Fruit fly (Drosophila melanogaster) whole organism, pupa: ENCODE data around the gene CG18281.
A peak's percentile ranks its signal among the peaks of the same experiment; 100 is the strongest.

Experiments
- CG10348 ChIP-seq: fragments of 200-800 bp; sonication (Bioruptor generic); IDR thresholded peaks from 2 replicates; pipeline ENCODE4 v1.3.6; 2022; ENCODE audit warnings: missing biosample characterization, missing genetic modification characterization
- CG12605 ChIP-seq: fragments of 200-800 bp; sonication (Bioruptor generic); IDR thresholded peaks from 2 replicates; pipeline ENCODE4 v1.3.6; 2022; ENCODE audit warnings: missing biosample characterization, missing genetic modification characterization
- CG13204 ChIP-seq: fragments of 200-800 bp; sonication (Bioruptor generic); optimal IDR thresholded peaks from 2 replicates; lab custom pipeline; 2018; ENCODE audit warnings: missing biosample characterization, mild to moderate bottlenecking, missing genetic modification characterization, moderate library complexity
- CG14655 ChIP-seq: fragments of 200-800 bp; sonication (Bioruptor generic); optimal IDR thresholded peaks from 3 replicates; lab custom pipeline; 2017; ENCODE audit warnings: mild to moderate bottlenecking, missing biosample characterization, missing genetic modification reagents, missing genetic modification characterization
- CG15710 ChIP-seq: fragments of 200-800 bp; sonication (Bioruptor generic); optimal IDR thresholded peaks from 2 replicates; lab custom pipeline; 2018; ENCODE audit warnings: missing biosample characterization, mild to moderate bottlenecking, missing genetic modification characterization, moderate library complexity
- CG17806 ChIP-seq: fragments of 200-800 bp; sonication (Bioruptor generic); optimal IDR thresholded peaks from 2 replicates; lab custom pipeline; 2018; ENCODE audit warnings: missing biosample characterization, mild to moderate bottlenecking, missing genetic modification characterization, moderate library complexity
- CG32121 ChIP-seq: fragments of 200-800 bp; sonication (Bioruptor generic); IDR thresholded peaks from 2 replicates; pipeline ENCODE4 v1.3.6; 2022; ENCODE audit warnings: missing biosample characterization, missing genetic modification characterization
- CG34367 ChIP-seq: fragments of 200-800 bp; sonication (Bioruptor generic); optimal IDR thresholded peaks from 2 replicates; lab custom pipeline; 2018; ENCODE audit warnings: missing biosample characterization, mild to moderate bottlenecking, missing genetic modification characterization
- CG4496 ChIP-seq: fragments of 200-800 bp; sonication (Bioruptor generic); IDR thresholded peaks from 3 replicates; pipeline ENCODE4 v1.3.6; 2022; ENCODE audit warnings: missing biosample characterization, missing genetic modification characterization
- CG8159 ChIP-seq: fragments of 200-800 bp; sonication (Bioruptor generic); optimal IDR thresholded peaks from 3 replicates; lab custom pipeline; 2018; ENCODE audit warnings: missing biosample characterization, mild to moderate bottlenecking, missing genetic modification characterization, moderate library complexity
- CG8301 ChIP-seq: fragments of 200-800 bp; sonication (Bioruptor generic); optimal IDR thresholded peaks from 2 replicates; lab custom pipeline; 2018; ENCODE audit warnings: missing biosample characterization, mild to moderate bottlenecking, missing genetic modification characterization
- CG9948 ChIP-seq: fragments of 200-800 bp; sonication (Bioruptor generic); optimal IDR thresholded peaks from 2 replicates; lab custom pipeline; 2018; ENCODE audit warnings: missing biosample characterization, mild to moderate bottlenecking, missing genetic modification characterization, moderate library complexity
- D1 ChIP-seq: fragments of 200-800 bp; sonication (Bioruptor generic); optimal IDR thresholded peaks from 2 replicates; lab custom pipeline; 2018; ENCODE audit warnings: missing biosample characterization, mild to moderate bottlenecking, missing genetic modification characterization, moderate library complexity
- EcR ChIP-seq: fragments of 200-800 bp; sonication (Bioruptor generic); optimal IDR thresholded peaks from 3 replicates; lab custom pipeline; 2019; ENCODE audit warnings: missing biosample characterization, missing genetic modification characterization, mild to moderate bottlenecking, moderate library complexity, missing genetic modification reagents
- Ets98B ChIP-seq: fragments of 200-800 bp; sonication (Bioruptor generic); IDR thresholded peaks from 2 replicates; pipeline ENCODE4 v1.3.6; 2022; ENCODE audit warnings: missing biosample characterization, missing genetic modification characterization
- Pif1A ChIP-seq: fragments of 200-800 bp; sonication (Bioruptor generic); optimal IDR thresholded peaks from 3 replicates; lab custom pipeline; 2016; ENCODE audit warnings: missing biosample characterization, missing genetic modification characterization
- Pif1B ChIP-seq: fragments of 200-800 bp; sonication (Bioruptor generic); optimal IDR thresholded peaks from 3 replicates; lab custom pipeline; 2016; ENCODE audit warnings: missing biosample characterization, missing genetic modification characterization
- Snoo ChIP-seq: fragments of 200-800 bp; sonication (Bioruptor generic); optimal IDR thresholded peaks from 3 replicates; lab custom pipeline; 2017; ENCODE audit warnings: missing biosample characterization, mild to moderate bottlenecking, missing genetic modification characterization, inconsistent platforms
- fd96Ca ChIP-seq: fragments of 200-800 bp; sonication (Bioruptor generic); IDR thresholded peaks from 3 replicates; pipeline ENCODE4 v1.3.6; 2022; ENCODE audit warnings: missing biosample characterization, missing genetic modification characterization
- gl ChIP-seq: fragments of 200-800 bp; sonication (Bioruptor generic); optimal IDR thresholded peaks from 2 replicates; lab custom pipeline; 2018; ENCODE audit warnings: missing biosample characterization, mild to moderate bottlenecking, missing genetic modification characterization
- rn ChIP-seq: fragments of 200-800 bp; sonication (Bioruptor generic); IDR thresholded peaks from 2 replicates; pipeline ENCODE4 v1.3.6; 2022; ENCODE audit warnings: missing biosample characterization, missing genetic modification characterization

CG18281 gene

dm6 chr3L:20491525-20492132, 8.0 kb upstream of the CG18281 start, which contains the start of gene ND-39:
Gene ND-39 (plus strand): TSS chr3L:20492082.
- TF ChIP-seq D1 (tag; lab: Kevin White, UChicago) (no peak), CG34367 (tag; lab: Kevin White, UChicago) (no peak), Pif1A (no peak), CG8301 (tag; lab: Kevin White, UChicago) (no peak), CG10348 (GFP tag; lab: Robert Waterston, UW) (no peak), CG4496 (GFP tag; lab: Robert Waterston, UW) (no peak), CG13204 (GFP tag; lab: Kevin White, UChicago) (no peak), Pif1B (GFP tag; lab: Kevin White, UChicago) (no peak), CG32121 (GFP tag; lab: Robert Waterston, UW) (no peak), Ets98B (GFP tag; lab: Robert Waterston, UW) (no peak), CG15710 (tag; lab: Kevin White, UChicago) (no peak), rn (GFP tag; lab: Robert Waterston, UW) (no peak), Snoo (tag; lab: Kevin White, UChicago) (no peak), CG12605 (GFP tag; lab: Robert Waterston, UW) (no peak)

- TF ChIP-seq rn (GFP tag; lab: Robert Waterston, UW) (0 out of 2 replicates have a peak, but pooled peaks have one; percentile 35), CG4496 (GFP tag; lab: Robert Waterston, UW) (peak; percentile 86), CG8301 (tag; lab: Kevin White, UChicago) (peak; percentile 82), D1 (tag; lab: Kevin White, UChicago) (peak; percentile 67), EcR (GFP tag; lab: Kevin White, UChicago) (peak; percentile 36), CG12605 (GFP tag; lab: Robert Waterston, UW) (peak; percentile 88), Pif1B (GFP tag; lab: Kevin White, UChicago) (peak; percentile 84), CG10348 (GFP tag; lab: Robert Waterston, UW) (0 out of 2 replicates have a peak, but pooled peaks have one; percentile 7), CG13204 (GFP tag; lab: Kevin White, UChicago) (no peak), CG15710 (tag; lab: Kevin White, UChicago) (peak; percentile 89), CG34367 (tag; lab: Kevin White, UChicago) (peak; percentile 83), CG8159 (peak; percentile 90), Pif1A (peak; percentile 83), gl (peak; percentile 18), CG32121 (GFP tag; lab: Robert Waterston, UW) (peak; percentile 92), CG17806 (tag; lab: Kevin White, UChicago) (peak; percentile 85), Ets98B (GFP tag; lab: Robert Waterston, UW) (peak; percentile 87), Snoo (tag; lab: Kevin White, UChicago) (peak; percentile 89), CG14655 (GFP tag; lab: Kevin White, UChicago) (peak; percentile 85), CG9948 (tag; lab: Kevin White, UChicago) (peak; percentile 81), fd96Ca (GFP tag; lab: Robert Waterston, UW) (no peak)
Observed at dm6 chr3L:20493417-20494261, 6.0 kb upstream of the CG18281 start.

- TF ChIP-seq gl (no peak), CG10348 (GFP tag; lab: Robert Waterston, UW) (no peak), Ets98B (GFP tag; lab: Robert Waterston, UW) (peak; percentile 24), CG32121 (GFP tag; lab: Robert Waterston, UW) (peak; percentile 23; the same call in 1 of the 2 replicates), fd96Ca (GFP tag; lab: Robert Waterston, UW) (no peak), CG8301 (tag; lab: Kevin White, UChicago) (peak; percentile 7), CG13204 (GFP tag; lab: Kevin White, UChicago) (no peak), CG17806 (tag; lab: Kevin White, UChicago) (no peak)
Observed at dm6 chr3L:20494262-20494601, 5.4 kb upstream of the CG18281 start.

- TF ChIP-seq CG8159, result no peak
- TF ChIP-seq Snoo (tag; lab: Kevin White, UChicago), result no peak
- no peak for TF ChIP-seq CG34367 (tag; lab: Kevin White, UChicago)
- no peak for TF ChIP-seq gl
- no peak for TF ChIP-seq Pif1B (GFP tag; lab: Kevin White, UChicago)
- no peak for TF ChIP-seq CG9948 (tag; lab: Kevin White, UChicago)
- no peak for TF ChIP-seq CG8301 (tag; lab: Kevin White, UChicago)
Observed at dm6 chr3L:20494780-20495591, 4.7 kb upstream of the CG18281 start, which contains the start of gene ZnT77C. Gene ZnT77C (minus strand): TSS chr3L:20494921.
